Fruit fly (Drosophila melanogaster) S2 (cell line): ENCODE measurements around the gene CG1774.

ENCODE experiments used
- CG8478 ChIP-seq: fragments of >200 bp; optimal IDR thresholded peaks from 2 replicates; lab custom pipeline; 2018
- CTCF ChIP-seq, 2 experiments: fragments of >200 bp; optimal IDR thresholded peaks; 2 replicates each; lab custom pipeline; 2018

DNA sequence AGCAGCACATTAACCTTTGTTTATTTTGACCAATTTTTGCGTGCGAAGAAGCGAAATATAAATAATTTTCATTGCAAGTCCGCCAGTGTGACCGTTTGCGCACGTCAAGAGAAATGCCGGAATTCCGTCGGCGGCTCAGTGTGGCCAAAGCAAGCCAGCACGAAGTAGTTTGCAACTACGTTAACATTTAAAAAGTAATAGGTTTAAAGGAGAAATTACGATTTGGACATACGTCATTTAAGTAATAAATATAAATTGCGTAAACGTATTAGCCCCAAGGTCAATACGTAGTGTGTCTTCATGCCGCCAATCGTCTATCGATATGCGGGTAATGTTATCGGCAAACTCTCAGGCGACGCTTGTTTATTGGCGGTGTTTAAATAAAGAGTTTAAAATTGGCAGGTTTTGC, 12.0 kb upstream of the CG1774 start, which contains the start of the genes pygo and rod:
- no peak for TF ChIP-seq CG8478 (lab: Kevin White, UChicago)
- TF ChIP-seq CTCF (optimal IDR thresholded peaks at IDR 0.05; lab: Kevin White, UChicago) = no peak
